Worm (Caenorhabditis elegans): ENCODE measurements around the gene aexr-2.

The aexr-2 gene

ce11 chrX:6631437-6631836 lies at the start of gene aexr-2:
TSS of gene aexr-2 (minus strand) at chrX:6631537.
- TF ChIP-seq ets-4 (tag; optimal IDR thresholded peaks at IDR 0.05) (no peak), ref-2 (tag; optimal IDR thresholded peaks at IDR 0.05) (no peak), eyg-1 (tag; optimal IDR thresholded peaks at IDR 0.05) (no peak)

DNA sequence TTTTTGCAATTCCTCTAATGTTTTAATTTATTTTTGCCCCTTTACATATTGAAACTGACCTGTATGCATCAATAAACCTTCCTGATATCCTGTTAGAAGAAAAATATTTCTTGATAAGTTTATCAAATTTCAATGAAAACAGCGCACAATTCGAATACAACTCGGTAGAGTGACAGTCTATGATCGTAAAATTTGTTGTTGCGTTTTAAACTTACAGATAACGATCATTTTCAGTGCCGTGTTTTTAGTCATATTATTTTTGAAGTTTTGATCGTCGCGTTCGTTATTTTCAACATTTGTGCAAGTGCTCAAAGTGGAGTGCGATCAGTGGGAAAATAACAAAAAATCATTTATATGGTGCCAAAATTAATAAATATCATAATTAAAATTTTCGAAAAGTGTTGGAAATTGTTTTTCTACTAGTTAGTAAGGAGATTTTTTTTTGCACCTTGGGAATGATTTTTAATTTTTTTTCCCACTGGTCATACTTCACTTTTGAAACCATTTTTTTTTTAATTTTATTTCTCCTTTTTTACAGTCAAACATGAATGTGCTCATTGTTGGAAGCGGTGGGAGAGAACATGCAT lies 43.1 kb upstream of the aexr-2 start, which contains the start of gene F38B6.4:
Gene F38B6.4, plus strand, starts transcription at position 537 of the 587 bp plus-strand sequence.
- TF ChIP-seq ceh-45 (GFP tag; IDR thresholded peaks at IDR 0.05) (no peak), sox-2 (GFP tag; IDR thresholded peaks at IDR 0.05) (no peak), madf-2 (tag; optimal IDR thresholded peaks at IDR 0.05) (no peak), pag-3 (tag; optimal IDR thresholded peaks at IDR 0.05; ENCODE audit: borderline replicate concordance) (no peak), dve-1 (tag; optimal IDR thresholded peaks at IDR 0.05) (no peak), hlh-8 (tag; optimal IDR thresholded peaks at IDR 0.05) (no peak), dmd-4 (tag; optimal IDR thresholded peaks at IDR 0.05; ENCODE audit: borderline replicate concordance) (no peak), sdc-2 (tag; optimal IDR thresholded peaks at IDR 0.05) (no peak), lim-6 (tag; optimal IDR thresholded peaks at IDR 0.05) (no peak), ceh-31 (tag; optimal IDR thresholded peaks at IDR 0.05) (no peak), lin-11 (tag; optimal IDR thresholded peaks at IDR 0.05) (no peak), pha-4 (tag; optimal IDR thresholded peaks at IDR 0.05) (no peak), ama-1 (optimal IDR thresholded peaks at IDR 0.05) (no peak), ceh-6 (GFP tag; optimal IDR thresholded peaks at IDR 0.05) (no peak), che-1 (tag; optimal IDR thresholded peaks at IDR 0.05) (no peak), unc-86 (tag; optimal IDR thresholded peaks at IDR 0.05) (no peak)

DNA sequence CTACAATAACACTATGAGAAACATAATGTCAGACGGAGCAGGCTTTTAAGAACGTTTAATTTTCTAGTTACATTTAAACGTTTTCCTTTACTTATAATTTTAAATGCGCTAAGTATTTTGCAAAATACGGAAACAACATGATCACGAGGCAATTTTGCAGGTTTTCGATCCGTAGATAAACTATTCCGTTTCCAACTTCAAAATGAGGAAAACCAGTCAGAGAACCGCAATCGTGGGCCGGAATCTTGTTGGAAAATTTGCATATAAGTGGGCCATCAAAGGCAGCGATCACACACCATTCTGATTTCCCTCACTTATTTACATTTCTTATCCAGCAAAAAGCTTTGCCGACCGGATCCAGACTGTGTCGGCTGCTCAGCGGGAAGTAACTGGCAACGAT lies 41.2 kb upstream of the aexr-2 start, which contains the start of gene col-172:
Gene col-172, plus strand, starts transcription at position 301 of the 400 bp plus-strand sequence.
- no peak for TF ChIP-seq Y22D7AL.16 (tag; optimal IDR thresholded peaks at IDR 0.05)
- no peak for TF ChIP-seq lin-11 (tag; optimal IDR thresholded peaks at IDR 0.05)
- TF ChIP-seq T23F11.4 (GFP tag; optimal IDR thresholded peaks at IDR 0.05), result no peak
- TF ChIP-seq tbx-2 (tag; optimal IDR thresholded peaks at IDR 0.05), result no peak
- no peak for TF ChIP-seq pax-1 (tag; optimal IDR thresholded peaks at IDR 0.05)
- no peak for TF ChIP-seq ceh-30 (tag; optimal IDR thresholded peaks at IDR 0.05)

DNA sequence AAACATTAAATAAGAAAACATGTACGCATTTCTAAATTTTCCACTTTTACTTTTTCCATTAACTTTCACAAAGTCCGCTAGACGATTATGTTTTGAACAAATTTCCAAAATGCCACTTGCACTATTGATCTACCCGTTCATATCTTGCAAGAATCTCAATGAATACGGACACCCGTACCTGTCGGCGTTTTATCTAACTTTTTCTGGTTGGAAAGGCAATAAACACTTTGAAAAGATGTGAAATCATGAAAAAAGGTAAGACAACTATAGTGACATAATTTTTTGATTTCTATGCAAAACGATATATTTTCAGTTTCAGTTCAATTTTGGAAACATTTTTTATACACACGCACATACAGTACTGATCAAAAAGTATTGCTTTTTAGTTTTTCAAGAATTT lies 40.4 kb upstream of the aexr-2 start:
- TF ChIP-seq dmd-4 (tag; optimal IDR thresholded peaks at IDR 0.05; ENCODE audit: borderline replicate concordance) (no peak), mec-3 (tag; optimal IDR thresholded peaks at IDR 0.05; ENCODE audit: borderline replicate concordance) (no peak), ahr-1 (tag; optimal IDR thresholded peaks at IDR 0.05) (no peak), ceh-48 (tag; optimal IDR thresholded peaks at IDR 0.05) (no peak), ceh-30 (tag; optimal IDR thresholded peaks at IDR 0.05) (no peak), tbx-2 (tag; optimal IDR thresholded peaks at IDR 0.05) (no peak), hlh-15 (tag; optimal IDR thresholded peaks at IDR 0.05) (no peak)

ce11 chrX:6669366-6669765 lies 38.0 kb upstream of the aexr-2 start:
- no peak for TF ChIP-seq tbx-2 (tag; optimal IDR thresholded peaks at IDR 0.05)
- TF ChIP-seq sox-2 (GFP tag; IDR thresholded peaks at IDR 0.05), result no peak
- no peak for TF ChIP-seq pha-2 (tag; optimal IDR thresholded peaks at IDR 0.05)
- no peak for TF ChIP-seq syd-9 (tag; optimal IDR thresholded peaks at IDR 0.05)
- TF ChIP-seq ttx-3 (tag; optimal IDR thresholded peaks at IDR 0.05), result no peak
- TF ChIP-seq sox-4 (tag; optimal IDR thresholded peaks at IDR 0.05), result no peak
- TF ChIP-seq hlh-6 (tag; optimal IDR thresholded peaks at IDR 0.05), result no peak
- TF ChIP-seq gmeb-2 (tag; optimal IDR thresholded peaks at IDR 0.05), result no peak
- TF ChIP-seq ceh-30 (tag; optimal IDR thresholded peaks at IDR 0.05), result no peak
- TF ChIP-seq lin-11 (tag; optimal IDR thresholded peaks at IDR 0.05), result no peak
- TF ChIP-seq pax-1 (tag; optimal IDR thresholded peaks at IDR 0.05), result no peak
- no peak for TF ChIP-seq madf-2 (tag; optimal IDR thresholded peaks at IDR 0.05)
